Worm (Caenorhabditis elegans): ENCODE data around the gene btb-14.
A peak's percentile ranks its signal among the peaks of the same experiment; 100 is the strongest.

ce11 chrII:12339152-12339551 is 44.1 kb upstream of the btb-14 start:
- TF ChIP-seq dpl-1 (GFP tag; optimal IDR thresholded peaks at IDR 0.05) (peak; percentile 43), hmg-1.1 (GFP tag; IDR thresholded peaks at IDR 0.05) (no peak; the same call in 1 of the 2 replicates), skn-1 (tag; optimal IDR thresholded peaks at IDR 0.05) (no peak), mdl-1 (tag; optimal IDR thresholded peaks at IDR 0.05) (peak in 1 of 2 experiments; percentile 57), nhr-77 (tag; optimal IDR thresholded peaks at IDR 0.05) (peak; percentile 30), unc-39 (tag; optimal IDR thresholded peaks at IDR 0.05) (no peak), egl-27 (tag; optimal IDR thresholded peaks at IDR 0.05) (no peak)

All from whole organism, L4 larva.